Fruit fly (Drosophila melanogaster) whole organism, wandering third instar larva: ENCODE data around the gene Wdr33.

Experiments used
- Abd-B ChIP-seq: fragments of >200 bp; optimal IDR thresholded peaks from 2 replicates; lab custom pipeline; 2017; ENCODE audit warnings: missing biosample characterization, missing genetic modification characterization
- CG32264 ChIP-seq: fragments of 200-800 bp; sonication (Bioruptor generic); optimal IDR thresholded peaks from 2 replicates; lab custom pipeline; 2016; ENCODE audit warnings: missing biosample characterization, missing genetic modification characterization
- CG9705 ChIP-seq: fragments of 200-800 bp; sonication (Bioruptor generic); optimal IDR thresholded peaks from 2 replicates; lab custom pipeline; 2018; ENCODE audit warnings: missing biosample characterization, mild to moderate bottlenecking, missing genetic modification characterization
- Dfd ChIP-seq: fragments of >200 bp; optimal IDR thresholded peaks from 2 replicates; lab custom pipeline; 2017; ENCODE audit warnings: missing biosample characterization, missing genetic modification characterization
- Mio ChIP-seq: sonication (Bioruptor generic); optimal IDR thresholded peaks from 2 replicates; lab custom pipeline; 2016; ENCODE audit warnings: missing biosample characterization, missing genetic modification characterization
- ey ChIP-seq: fragments of 200-800 bp; sonication (Bioruptor generic); optimal IDR thresholded peaks from 2 replicates; lab custom pipeline; 2016; ENCODE audit warnings: missing biosample characterization, missing genetic modification characterization
- rgr ChIP-seq: fragments of 200-800 bp; sonication (Bioruptor generic); optimal IDR thresholded peaks from 3 replicates; lab custom pipeline; 2016; ENCODE audit warnings: missing biosample characterization, mild to moderate bottlenecking, missing genetic modification characterization
- sage ChIP-seq: fragments of 200-800 bp; sonication (Bioruptor generic); optimal IDR thresholded peaks from 2 replicates; lab custom pipeline; 2016; ENCODE audit warnings: missing biosample characterization, mild to moderate bottlenecking, missing genetic modification characterization
- sv ChIP-seq: fragments of 200-800 bp; sonication (Bioruptor generic); optimal IDR thresholded peaks from 3 replicates; lab custom pipeline; 2016; ENCODE audit warnings: missing biosample characterization, missing genetic modification characterization
- tai ChIP-seq: sonication (Bioruptor generic); optimal IDR thresholded peaks from 2 replicates; lab custom pipeline; 2016; ENCODE audit warnings: missing biosample characterization, missing genetic modification characterization

dm6 chr3R:5689626-5690025 lies 29.2 kb downstream of the Wdr33 start:
- TF ChIP-seq CG9705 (no peak), sv (GFP tag; lab: Kevin White, UChicago) (no peak), Mio (GFP tag; lab: Kevin White, UChicago) (no peak), tai (GFP tag; lab: Kevin White, UChicago) (no peak), sage (GFP tag; lab: Kevin White, UChicago) (no peak), ey (GFP tag; lab: Kevin White, UChicago) (no peak), rgr (no peak), CG32264 (no peak), Dfd (GFP tag; lab: Kevin White, UChicago) (peak; percentile 61), Abd-B (GFP tag; lab: Kevin White, UChicago) (no peak)
